Fruit fly (Drosophila melanogaster) whole organism, embryonic: ENCODE measurements around the gene Tsf1.

Source experiments
- Antp ChIP-seq: fragments of 200-800 bp; sonication (Bioruptor generic); optimal IDR thresholded peaks from 3 replicates; lab custom pipeline; 2016; ENCODE audit warnings: missing biosample characterization, missing genetic modification characterization
- Atf-2 ChIP-seq: fragments of 200-800 bp; sonication (Bioruptor generic); optimal IDR thresholded peaks from 2 replicates; lab custom pipeline; 2016; ENCODE audit warnings: missing biosample characterization, missing genetic modification characterization
- Awh ChIP-seq: fragments of 200-800 bp; sonication (Bioruptor generic); IDR thresholded peaks from 2 replicates; pipeline ENCODE4, ENCODE4 v1.3.6; 2022; ENCODE audit warnings: missing biosample characterization, missing genetic modification characterization
- CG10267 ChIP-seq: fragments of 200-800 bp; sonication (Bioruptor generic); optimal IDR thresholded peaks from 2 replicates; lab custom pipeline; 2018; ENCODE audit warnings: missing biosample characterization, mild to moderate bottlenecking, missing genetic modification characterization, moderate library complexity
- CG11723 ChIP-seq: fragments of 200-800 bp; sonication (Bioruptor generic); optimal IDR thresholded peaks from 2 replicates; lab custom pipeline; 2017; ENCODE audit warnings: missing biosample characterization, mild to moderate bottlenecking, missing genetic modification characterization
- CG12299 ChIP-seq: fragments of 200-800 bp; sonication (Bioruptor generic); optimal IDR thresholded peaks from 2 replicates; lab custom pipeline; 2018; ENCODE audit warnings: missing biosample characterization, mild to moderate bottlenecking, missing genetic modification characterization
- CG12769 ChIP-seq: fragments of 200-800 bp; sonication (Bioruptor generic); optimal IDR thresholded peaks from 2 replicates; lab custom pipeline; 2019; ENCODE audit warnings: missing biosample characterization, mild to moderate bottlenecking, missing genetic modification characterization, moderate library complexity
- CG12942 ChIP-seq: fragments of 200-800 bp; sonication (Bioruptor generic); optimal IDR thresholded peaks from 3 replicates; lab custom pipeline; 2016; ENCODE audit warnings: missing biosample characterization, missing genetic modification characterization
- CG13624 ChIP-seq: fragments of 200-800 bp; sonication (Bioruptor generic); optimal IDR thresholded peaks from 2 replicates; lab custom pipeline; 2016; ENCODE audit warnings: missing biosample characterization, missing genetic modification characterization
- CG13894 ChIP-seq: fragments of 200-800 bp; sonication (Bioruptor generic); optimal IDR thresholded peaks from 3 replicates; lab custom pipeline; 2018; ENCODE audit warnings: missing biosample characterization, mild to moderate bottlenecking, missing genetic modification characterization, moderate library complexity
- CG17328 ChIP-seq: fragments of 200-800 bp; sonication (Bioruptor generic); IDR thresholded peaks from 2 replicates; pipeline ENCODE4 v1.3.6; 2022; ENCODE audit warnings: missing biosample characterization, missing genetic modification characterization
- CG18262 ChIP-seq: fragments of 200-800 bp; optimal IDR thresholded peaks from 3 replicates; lab custom pipeline; 2019; ENCODE audit warnings: missing biosample characterization, mild to moderate bottlenecking, missing genetic modification characterization, moderate library complexity
- CG1832 ChIP-seq: fragments of 200-800 bp; sonication (Bioruptor generic); optimal IDR thresholded peaks from 2 replicates; lab custom pipeline; 2017; ENCODE audit warnings: missing biosample characterization, mild to moderate bottlenecking, missing genetic modification characterization, inconsistent platforms
- CG2120 ChIP-seq: fragments of 200-800 bp; sonication (Bioruptor generic); optimal IDR thresholded peaks from 3 replicates; lab custom pipeline; 2016; ENCODE audit warnings: missing biosample characterization, missing genetic modification characterization
- CG2202 ChIP-seq: fragments of 200-800 bp; sonication (Bioruptor generic); optimal IDR thresholded peaks from 2 replicates; lab custom pipeline; 2018; ENCODE audit warnings: missing biosample characterization, mild to moderate bottlenecking, missing genetic modification characterization
- CG30403 ChIP-seq: fragments of 200-800 bp; sonication (Bioruptor generic); optimal IDR thresholded peaks from 3 replicates; lab custom pipeline; 2016; ENCODE audit warnings: missing biosample characterization, missing genetic modification characterization
- CG4328 ChIP-seq: fragments of 200-800 bp; sonication (Bioruptor generic); optimal IDR thresholded peaks from 3 replicates; lab custom pipeline; 2017; ENCODE audit warnings: missing biosample characterization, missing genetic modification reagents, missing genetic modification characterization
- CG8765 ChIP-seq: fragments of 200-800 bp; sonication (Bioruptor generic); IDR thresholded peaks from 2 replicates; pipeline ENCODE4 v1.3.6; 2022; ENCODE audit warnings: missing biosample characterization, missing genetic modification characterization
- CG9797 ChIP-seq: fragments of 200-800 bp; sonication (Bioruptor generic); optimal IDR thresholded peaks from 3 replicates; lab custom pipeline; 2018; ENCODE audit warnings: missing biosample characterization, mild to moderate bottlenecking, missing genetic modification characterization
- Chrac-16 ChIP-seq: fragments of 200-800 bp; sonication (Bioruptor generic); optimal IDR thresholded peaks from 3 replicates; lab custom pipeline; 2016; ENCODE audit warnings: missing biosample characterization, missing genetic modification characterization
- CoRest ChIP-seq: fragments of 200-800 bp; sonication (Bioruptor generic); optimal IDR thresholded peaks from 3 replicates; lab custom pipeline; 2018; ENCODE audit warnings: missing biosample characterization, mild to moderate bottlenecking, missing genetic modification characterization, moderate library complexity
- D ChIP-seq, 2 experiments: fragments of 200-800 bp in 1 of 2; fragments of >200 bp in 1 of 2; sonication (Bioruptor generic) in 1 of 2; optimal IDR thresholded peaks; 2 replicates in 1 of 2; 3 replicates in 1 of 2; lab custom pipeline; 2017; ENCODE audit warnings: mild to moderate bottlenecking in 1 of 2, missing biosample characterization in 1 of 2, missing genetic modification characterization in 1 of 2, missing genetic modification reagents in 1 of 2
- Ets97D ChIP-seq: fragments of 200-800 bp; sonication (Bioruptor generic); optimal IDR thresholded peaks from 3 replicates; lab custom pipeline; 2016; ENCODE audit warnings: missing biosample characterization, missing genetic modification characterization
- HLH4C ChIP-seq: fragments of 200-800 bp; sonication (Bioruptor generic); IDR thresholded peaks from 3 replicates; pipeline ENCODE4 v1.3.6; 2022; ENCODE audit warnings: missing biosample characterization, missing genetic modification characterization; ENCODE audit not compliant: partially characterized antibody
- HLHmδ ChIP-seq: fragments of 200-800 bp; sonication (Bioruptor generic); optimal IDR thresholded peaks from 2 replicates; lab custom pipeline; 2018; ENCODE audit warnings: missing biosample characterization, mild to moderate bottlenecking, missing genetic modification characterization, moderate library complexity
- MTF-1 ChIP-seq: fragments of 200-800 bp; sonication (Bioruptor generic); optimal IDR thresholded peaks from 2 replicates; lab custom pipeline; 2018; ENCODE audit warnings: missing biosample characterization, mild to moderate bottlenecking, missing genetic modification characterization, borderline replicate concordance
- Med ChIP-seq: fragments of 200-800 bp; sonication (Bioruptor generic); peaks from one replicate; lab custom pipeline; 2016; ENCODE audit warnings: missing biosample characterization, missing genetic modification characterization, mild to moderate bottlenecking, inconsistent platforms, moderate library complexity
- NK7.1 ChIP-seq: fragments of 200-800 bp; sonication (Bioruptor generic); optimal IDR thresholded peaks from 3 replicates; lab custom pipeline; 2016; ENCODE audit warnings: missing biosample characterization, missing genetic modification characterization
- Nf-YC ChIP-seq: fragments of 200-800 bp; optimal IDR thresholded peaks from 3 replicates; lab custom pipeline; 2019; ENCODE audit warnings: missing biosample characterization, mild to moderate bottlenecking, missing genetic modification characterization, moderate library complexity
- Ravus ChIP-seq: fragments of 200-800 bp; sonication (Bioruptor generic); IDR thresholded peaks from 2 replicates; pipeline ENCODE4 v1.3.6; 2022; ENCODE audit warnings: missing biosample characterization, missing genetic modification characterization
- Rx ChIP-seq: fragments of 200-800 bp; sonication (Bioruptor generic); IDR thresholded peaks from 2 replicates; pipeline ENCODE4 v1.3.6; 2022; ENCODE audit warnings: missing biosample characterization, missing genetic modification characterization
- Sox100B ChIP-seq: fragments of 200-800 bp; sonication (Bioruptor generic); optimal IDR thresholded peaks from 3 replicates; lab custom pipeline; 2018; ENCODE audit warnings: missing biosample characterization, mild to moderate bottlenecking, missing genetic modification characterization
- Xrp1 ChIP-seq: fragments of 200-800 bp; sonication (Bioruptor generic); IDR thresholded peaks from 2 replicates; pipeline ENCODE4 v1.3.6; 2022; ENCODE audit warnings: missing biosample characterization, missing genetic modification characterization
- ab ChIP-seq: fragments of 200-800 bp; sonication (Bioruptor generic); optimal IDR thresholded peaks from 2 replicates; lab custom pipeline; 2016; ENCODE audit warnings: missing biosample characterization, missing genetic modification characterization
- abd-A ChIP-seq: fragments of 200-800 bp; sonication (Bioruptor generic); optimal IDR thresholded peaks from 3 replicates; lab custom pipeline; 2019; ENCODE audit warnings: missing biosample characterization, mild to moderate bottlenecking, missing genetic modification characterization, moderate library complexity
- dpn ChIP-seq, 2 experiments: fragments of 200-800 bp; sonication (Bioruptor generic); optimal IDR thresholded peaks; 3 replicates each; lab custom pipeline; 2016; ENCODE audit warnings: missing biosample characterization in 2 of 2, missing genetic modification characterization in 2 of 2
- ind ChIP-seq: fragments of 200-800 bp; sonication (Bioruptor generic); optimal IDR thresholded peaks from 3 replicates; lab custom pipeline; 2016; ENCODE audit warnings: missing biosample characterization, missing genetic modification characterization
- insv ChIP-seq, 2 experiments: fragments of 200-800 bp; sonication (Bioruptor generic); optimal IDR thresholded peaks; 3 replicates each; lab custom pipeline; 2016 to 2018; ENCODE audit warnings: missing biosample characterization in 2 of 2, missing genetic modification characterization in 2 of 2
- inv ChIP-seq: fragments of 200-800 bp; sonication (Bioruptor generic); IDR thresholded peaks from 2 replicates; pipeline ENCODE4 v1.3.6; 2022; ENCODE audit warnings: missing biosample characterization, missing genetic modification characterization; ENCODE audit not compliant: partially characterized antibody
- lbe ChIP-seq: fragments of 200-800 bp; sonication (Bioruptor generic); optimal IDR thresholded peaks from 2 replicates; lab custom pipeline; 2016; ENCODE audit warnings: missing biosample characterization, mild to moderate bottlenecking, missing genetic modification characterization
- nerfin-1 ChIP-seq: fragments of 200-800 bp; sonication (Bioruptor generic); optimal IDR thresholded peaks from 3 replicates; lab custom pipeline; 2019; ENCODE audit warnings: missing biosample characterization, mild to moderate bottlenecking, missing genetic modification characterization, moderate library complexity
- pzg ChIP-seq: fragments of 200-800 bp; sonication (Bioruptor generic); optimal IDR thresholded peaks from 3 replicates; lab custom pipeline; 2018; ENCODE audit warnings: missing biosample characterization, mild to moderate bottlenecking, missing genetic modification characterization, moderate library complexity
- salm ChIP-seq: fragments of 200-800 bp; sonication (Bioruptor generic); optimal IDR thresholded peaks from 2 replicates; lab custom pipeline; 2018; ENCODE audit warnings: missing biosample characterization, mild to moderate bottlenecking, missing genetic modification characterization
- stc ChIP-seq: fragments of 200-800 bp; sonication (Bioruptor generic); IDR thresholded peaks from 2 replicates; pipeline ENCODE4 v1.3.6; 2022; ENCODE audit warnings: missing biosample characterization, missing genetic modification characterization
- twi ChIP-seq: fragments of 200-800 bp; optimal IDR thresholded peaks from 2 replicates; lab custom pipeline; 2019; ENCODE audit warnings: missing biosample characterization, mild to moderate bottlenecking, missing genetic modification characterization, moderate library complexity
- tx ChIP-seq: fragments of 200-800 bp; sonication (Bioruptor generic); optimal IDR thresholded peaks from 2 replicates; lab custom pipeline; 2016; ENCODE audit warnings: missing biosample characterization, missing genetic modification characterization
- usp ChIP-seq: fragments of >200 bp; optimal IDR thresholded peaks from 2 replicates; lab custom pipeline; 2017; ENCODE audit warnings: missing biosample characterization, missing genetic modification characterization
- vnd ChIP-seq: fragments of 200-800 bp; sonication (Bioruptor generic); IDR thresholded peaks from 3 replicates; pipeline ENCODE4 v1.3.6; 2022; ENCODE audit warnings: missing biosample characterization, missing genetic modification characterization; ENCODE audit not compliant: partially characterized antibody

Tsf1 gene

dm6 chrX:18367806-18368643 is 18.9 kb upstream of the Tsf1 start (continued):
- peak; percentile 96 for TF ChIP-seq CG12769 (tag; lab: Kevin White, UChicago)
- peak; percentile 74 for TF ChIP-seq Xrp1 (GFP tag; lab: Robert Waterston, UW)
- no peak for TF ChIP-seq CG4328 (GFP tag; lab: Kevin White, UChicago)
- no peak for TF ChIP-seq abd-A (tag; lab: Kevin White, UChicago)
- peak; percentile 76 for TF ChIP-seq ind (GFP tag; lab: Kevin White, UChicago)
- no peak for TF ChIP-seq twi (tag; lab: Kevin White, UChicago)
- peak; percentile 37 for TF ChIP-seq MTF-1 (GFP tag; lab: Kevin White, UChicago)
- TF ChIP-seq CG1832 (GFP tag; lab: Kevin White, UChicago), result peak; percentile 53
- TF ChIP-seq insv (GFP tag; optimal IDR thresholded peaks at IDR 0.05; lab: Kevin White, UChicago), result no peak
- TF ChIP-seq CG12299, result peak; percentile 41
- peak; percentile 63 for TF ChIP-seq CG30403
- peak; percentile 21 for TF ChIP-seq CoRest (tag; lab: Kevin White, UChicago)
- peak; percentile 12 for TF ChIP-seq pzg (GFP tag; lab: Kevin White, UChicago)
- TF ChIP-seq tx (GFP tag; lab: Kevin White, UChicago), result peak; percentile 27
- peak; percentile 50 for TF ChIP-seq Rx (GFP tag; lab: Robert Waterston, UW)
- peak; percentile 24 for TF ChIP-seq Sox100B (GFP tag; lab: Kevin White, UChicago)
- TF ChIP-seq nerfin-1, result peak; percentile 17
- peak; percentile 56 for TF ChIP-seq Awh (GFP tag; lab: Robert Waterston, UW)
- TF ChIP-seq CG2202 (tag; lab: Kevin White, UChicago), result no peak
- peak; percentile 55 for TF ChIP-seq CG18262
- peak; percentile 78 for TF ChIP-seq Antp
- TF ChIP-seq Atf-2 (GFP tag; lab: Kevin White, UChicago), result peak; percentile 48
- TF ChIP-seq D (optimal IDR thresholded peaks at IDR 0.05; lab: Kevin White, UChicago), result no peak
- TF ChIP-seq D (GFP tag; optimal IDR thresholded peaks at IDR 0.05; lab: Kevin White, UChicago), result peak; percentile 46
- TF ChIP-seq inv (GFP tag; lab: Robert Waterston, UW), result no peak
- peak; percentile 89 for TF ChIP-seq CG2120 (GFP tag; lab: Kevin White, UChicago)
- peak; percentile 73 for TF ChIP-seq stc (GFP tag; lab: Robert Waterston, UW)
- TF ChIP-seq HLH4C (GFP tag; lab: Robert Waterston, UW), result no peak
- no peak for TF ChIP-seq usp
- TF ChIP-seq CG13894 (tag; lab: Kevin White, UChicago), result peak; percentile 75
- peak; percentile 50 for TF ChIP-seq CG11723
- peak; percentile 47 for TF ChIP-seq NK7.1 (GFP tag; lab: Kevin White, UChicago)
- peak; percentile 65 to 70 for TF ChIP-seq dpn (GFP tag; optimal IDR thresholded peaks at IDR 0.05; lab: Kevin White, UChicago)
- peak; percentile 26 for TF ChIP-seq CG10267 (tag; lab: Kevin White, UChicago)
- no peak for TF ChIP-seq vnd (GFP tag; lab: Robert Waterston, UW)
- TF ChIP-seq Ets97D (GFP tag; lab: Kevin White, UChicago), result peak; percentile 1
- TF ChIP-seq Ravus, result peak; percentile 55
- TF ChIP-seq CG8765 (GFP tag; lab: Robert Waterston, UW), result peak; percentile 52; the same call in 1 of the 2 replicates
- peak; percentile 34 for TF ChIP-seq CG12942 (GFP tag; lab: Kevin White, UChicago)
- TF ChIP-seq CG17328, result peak; percentile 82
- TF ChIP-seq HLHmδ, result no peak
- TF ChIP-seq lbe (GFP tag; lab: Kevin White, UChicago), result peak; percentile 13
- peak; percentile 33 for TF ChIP-seq Chrac-16 (GFP tag; lab: Kevin White, UChicago)
- TF ChIP-seq salm (tag; lab: Kevin White, UChicago), result no peak
- TF ChIP-seq ab (GFP tag; lab: Kevin White, UChicago), result peak; percentile 42
- TF ChIP-seq Med (GFP tag; lab: Kevin White, UChicago), result peak; percentile 96
- peak; percentile 21 for TF ChIP-seq Nf-YC (tag; lab: Kevin White, UChicago)
- TF ChIP-seq CG9797 (GFP tag; lab: Kevin White, UChicago), result no peak
- TF ChIP-seq CG13624 (GFP tag; lab: Kevin White, UChicago), result peak; percentile 78
